Worm (Caenorhabditis elegans): ENCODE results near the gene D1054.8.

DNA sequence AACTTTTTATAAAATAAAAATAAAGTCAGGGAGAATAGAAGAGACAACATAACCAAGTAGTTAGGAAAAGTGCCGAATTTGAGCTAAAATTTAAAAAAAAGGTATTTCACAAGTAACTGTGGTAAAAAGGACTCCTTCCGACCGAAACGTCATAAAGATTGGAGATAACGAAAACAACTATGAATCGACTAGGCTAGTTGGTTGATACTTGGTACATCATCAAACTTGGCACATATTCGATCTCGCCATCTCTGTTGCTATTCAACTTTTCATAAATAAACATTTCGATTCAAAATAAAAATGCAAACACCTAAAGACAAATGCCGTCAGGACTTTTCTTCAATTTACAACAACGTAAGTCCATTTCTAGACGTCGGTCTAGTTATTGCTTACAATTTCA lies 27.7 kb downstream of the D1054.8 start, which contains the start of gene C29A12.22:
- no peak for TF ChIP-seq snpc-4 (tag; optimal IDR thresholded peaks at IDR 0.05)
- TF ChIP-seq pha-4 (tag; optimal IDR thresholded peaks at IDR 0.05) = no peak
- no peak for TF ChIP-seq elt-3 (tag; optimal IDR thresholded peaks at IDR 0.05)
- no peak for TF ChIP-seq nhr-12 (tag; optimal IDR thresholded peaks at IDR 0.05)

Measured in whole organism, mixed stage, embryonic.